Worm (Caenorhabditis elegans): ENCODE data around the gene sre-54.

ce11 chrII:12353104-12353503 lies 20.4 kb downstream of the sre-54 start:
- TF ChIP-seq R02D3.7 (tag; optimal IDR thresholded peaks at IDR 0.05) = no peak
- TF ChIP-seq sea-2 (GFP tag; optimal IDR thresholded peaks at IDR 0.05) = no peak
- TF ChIP-seq skn-1 (tag; optimal IDR thresholded peaks at IDR 0.05) = no peak

All from whole organism, L3 larva.